Fruit fly (Drosophila melanogaster) S2 (cell line): Measurements from ENCODE around the gene Plzf.

ENCODE experiments used
- CG8478 ChIP-seq: fragments of >200 bp; optimal IDR thresholded peaks from 2 replicates; lab custom pipeline; 2018
- CTCF ChIP-seq, 2 experiments: fragments of >200 bp; optimal IDR thresholded peaks; 2 replicates each; lab custom pipeline; 2018

- TF ChIP-seq CTCF (optimal IDR thresholded peaks at IDR 0.05; lab: Kevin White, UChicago) = no peak
- TF ChIP-seq CG8478 = no peak
Observed at dm6 chr2L:12021193-12021592, 27.5 kb downstream of the Plzf start.
